Worm (Caenorhabditis elegans) whole organism, midembryonic: ENCODE measurements around the gene Y62H9A.5.

Experiments used
- T22C8.4 ChIP-seq: fragments of 200-800 bp; sonication (Bioruptor generic); IDR thresholded peaks from 2 replicates; pipeline ENCODE4 v1.3.6; 2022; ENCODE audit warnings: missing genetic modification characterization, missing compliant biosample characterization
- cog-1 ChIP-seq: sonication (generic microtip); optimal IDR thresholded peaks from 2 replicates; lab custom pipeline; 2016; ENCODE audit warnings: missing genetic modification characterization, missing compliant biosample characterization
- flt-1 ChIP-seq: fragments of 200-800 bp; sonication (Bioruptor generic); IDR thresholded peaks from 2 replicates; pipeline ENCODE4 v1.3.6; 2022; ENCODE audit warnings: missing genetic modification characterization, missing compliant biosample characterization
- klf-2 ChIP-seq: fragments of 200-800 bp; sonication (Bioruptor generic); conservative IDR thresholded peaks from 2 replicates; pipeline ENCODE4 v1.3.6; 2022; ENCODE audit warnings: missing genetic modification reagents, missing genetic modification characterization, missing compliant biosample characterization
- med-1 ChIP-seq: sonication (generic microtip); optimal IDR thresholded peaks from 2 replicates; lab custom pipeline; 2017; ENCODE audit warnings: missing genetic modification characterization, mild to moderate bottlenecking, missing compliant biosample characterization, antibody characterized with exemption, missing genetic modification reagents; ENCODE audit not compliant: insufficient read depth
- ref-1 ChIP-seq: fragments of 200-800 bp; sonication (Bioruptor generic); conservative IDR thresholded peaks from 2 replicates; pipeline ENCODE4 v1.3.6; 2022; ENCODE audit warnings: missing genetic modification reagents, missing genetic modification characterization, missing compliant biosample characterization
- tab-1 ChIP-seq: fragments of 200-800 bp; sonication (Bioruptor generic); IDR thresholded peaks from 2 replicates; pipeline ENCODE4 v1.3.6; 2022; ENCODE audit warnings: missing genetic modification characterization, missing compliant biosample characterization
- ztf-23 ChIP-seq: fragments of 200-800 bp; sonication (Bioruptor generic); IDR thresholded peaks from 2 replicates; pipeline ENCODE4 v1.3.6; 2022; ENCODE audit warnings: missing genetic modification reagents, missing genetic modification characterization, missing compliant biosample characterization

- TF ChIP-seq T22C8.4: no peak
- no peak for TF ChIP-seq klf-2 (GFP tag; lab: Robert Waterston, UW)
- no peak for TF ChIP-seq flt-1
- no peak for TF ChIP-seq ref-1
- no peak for TF ChIP-seq med-1
- TF ChIP-seq tab-1: no peak
- TF ChIP-seq cog-1: no peak
- no peak for TF ChIP-seq ztf-23 (GFP tag; lab: Robert Waterston, UW)
Observed at ce11 chrX:11885577-11885976, 2.9 kb upstream of the Y62H9A.5 start, which contains the start of gene Y62H9A.7.
